Fruit fly (Drosophila melanogaster): ENCODE results near the gene CG17612.
A peak's percentile ranks its signal among the peaks of the same experiment; 100 is the strongest.

- TF ChIP-seq Pif1B (GFP tag; optimal IDR thresholded peaks at IDR 0.05) (peak; percentile 62), CG10348 (GFP tag; IDR thresholded peaks at IDR 0.05) (no peak), Ets98B (GFP tag; IDR thresholded peaks at IDR 0.05) (peak; percentile 67), CG4496 (GFP tag; IDR thresholded peaks at IDR 0.05) (peak; percentile 71; the same call in 2 of the 3 replicates), CG14655 (GFP tag; optimal IDR thresholded peaks at IDR 0.05) (peak; percentile 41), EcR (GFP tag; optimal IDR thresholded peaks at IDR 0.05) (peak; percentile 76), CG12605 (GFP tag; IDR thresholded peaks at IDR 0.05) (0 out of 2 replicates have a peak, but pooled peaks have one; percentile 29)
Observed at dm6 chr2L:4371516-4372136, 10.9 kb downstream of the CG17612 start.

All from whole organism, pupa.